Fruit fly (Drosophila melanogaster): ENCODE data around the gene bora.

Gene bora

DNA sequence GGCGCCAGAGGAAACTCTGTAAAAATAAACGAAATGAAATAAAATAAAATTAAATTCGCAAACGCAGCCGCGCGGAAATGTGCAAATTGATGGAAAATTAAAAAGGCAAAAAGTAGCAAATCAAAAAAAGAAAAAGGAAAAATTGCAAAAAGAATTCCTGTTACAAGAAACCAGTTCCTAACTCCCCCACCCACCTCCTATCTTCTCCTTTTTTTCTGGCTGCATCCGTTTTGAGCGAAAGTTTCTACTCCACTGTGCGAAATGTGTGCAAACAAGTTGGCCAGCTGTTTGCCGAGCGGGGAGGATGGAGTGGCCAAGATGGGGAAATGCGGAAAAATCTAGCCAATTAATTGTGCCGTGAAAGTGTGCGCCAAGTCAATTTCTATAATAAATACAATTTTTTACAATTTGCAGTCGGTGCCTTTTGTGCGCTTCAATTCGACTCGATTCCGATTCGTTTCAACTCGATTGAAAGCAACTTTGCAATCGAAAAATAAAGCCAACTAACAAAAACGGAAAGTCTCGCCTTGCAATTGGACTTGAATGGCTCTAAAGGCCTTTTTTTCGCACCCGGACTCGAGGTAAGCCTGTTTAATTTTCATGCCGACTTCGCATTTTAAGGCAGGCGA lies 4.1 kb downstream of the bora start (continued):
- TF ChIP-seq ss (GFP tag; optimal IDR thresholded peaks at IDR 0.05), result no peak
- TF ChIP-seq lz (GFP tag; optimal IDR thresholded peaks at IDR 0.05), result no peak
- TF ChIP-seq CG8119 (GFP tag; IDR thresholded peaks at IDR 0.05), result peak; percentile 58; the same call in 2 of the 3 replicates
- no peak for TF ChIP-seq Ets96B (tag; optimal IDR thresholded peaks at IDR 0.05)
- no peak for TF ChIP-seq CG6854 (GFP tag; optimal IDR thresholded peaks at IDR 0.05)
- no peak for TF ChIP-seq CG9139 (GFP tag; optimal IDR thresholded peaks at IDR 0.05)
- 0 out of 2 replicates have a peak, but pooled peaks have one; percentile 19 for TF ChIP-seq CG11294 (GFP tag; IDR thresholded peaks at IDR 0.05)
- TF ChIP-seq acj6 (GFP tag; optimal IDR thresholded peaks at IDR 0.05), result peak; percentile 3

DNA sequence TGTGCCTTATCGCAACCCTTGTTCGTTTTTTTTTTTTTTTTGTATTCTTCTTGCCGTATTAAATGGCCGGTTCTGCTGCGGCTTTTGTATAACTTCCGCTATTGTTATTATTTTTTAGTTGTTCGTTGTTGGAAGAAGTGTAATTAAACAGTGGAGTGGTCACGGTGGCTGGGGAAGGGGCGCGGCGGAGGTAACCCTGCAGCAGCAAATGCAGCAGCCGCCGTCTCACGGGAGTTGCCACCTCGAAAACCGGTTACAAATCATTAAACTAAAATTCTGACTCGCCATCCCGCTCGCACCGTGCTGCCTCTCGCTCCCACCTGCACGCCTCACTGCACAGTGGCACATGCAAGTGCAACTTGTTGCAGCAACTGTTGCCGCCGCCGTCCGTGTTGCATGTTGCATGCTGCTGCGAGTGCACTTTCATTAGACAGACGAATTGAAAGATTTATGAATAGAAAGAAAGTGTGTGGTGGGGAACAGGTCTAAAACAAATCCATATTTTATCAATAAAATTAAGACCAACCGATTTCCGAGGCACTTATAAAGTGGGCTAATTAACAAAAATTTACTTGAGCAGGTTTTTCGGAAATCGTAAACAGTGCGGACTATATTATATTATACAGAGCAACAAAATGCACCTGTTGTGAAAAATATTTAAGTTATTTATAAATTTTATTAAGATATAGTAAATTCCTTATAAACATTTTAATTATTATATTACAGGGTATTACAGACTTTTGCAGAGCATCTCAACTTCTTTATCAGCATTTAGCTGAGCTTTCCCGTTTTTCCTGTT lies 5.4 kb downstream of the bora start:
- TF ChIP-seq CG7368 (GFP tag; optimal IDR thresholded peaks at IDR 0.05) (no peak), vri (GFP tag; optimal IDR thresholded peaks at IDR 0.05) (no peak), spab (GFP tag; optimal IDR thresholded peaks at IDR 0.05) (no peak), eg (GFP tag; IDR thresholded peaks at IDR 0.05) (no peak; the same call in 2 of the 3 replicates), CG3032 (tag; optimal IDR thresholded peaks at IDR 0.05) (no peak), Eip78C (GFP tag) (peak; percentile 67), CG6792 (GFP tag; optimal IDR thresholded peaks at IDR 0.05) (no peak), CG8119 (GFP tag; IDR thresholded peaks at IDR 0.05) (peak; percentile 68; the same call in 2 of the 3 replicates), CG6276 (GFP tag; optimal IDR thresholded peaks at IDR 0.05) (peak; percentile 74), CG11762 (GFP tag; optimal IDR thresholded peaks at IDR 0.05; ENCODE audit: insufficient read depth) (no peak), pdm3 (GFP tag; optimal IDR thresholded peaks at IDR 0.05) (no peak), CG8319 (GFP tag; optimal IDR thresholded peaks at IDR 0.05) (no peak), CG4318 (GFP tag; optimal IDR thresholded peaks at IDR 0.05) (peak; percentile 51), CG15336 (GFP tag; IDR thresholded peaks at IDR 0.05) (peak; percentile 26; the same call in 1 of the 2 replicates), CG3919 (GFP tag; optimal IDR thresholded peaks at IDR 0.05) (no peak), Met (GFP tag; optimal IDR thresholded peaks at IDR 0.05) (no peak), salr (GFP tag; optimal IDR thresholded peaks at IDR 0.05) (peak in 1 of 2 experiments; percentile 68), esn (GFP tag; optimal IDR thresholded peaks at IDR 0.05) (no peak), CG9139 (GFP tag; optimal IDR thresholded peaks at IDR 0.05) (no peak), CG11902 (GFP tag; optimal IDR thresholded peaks at IDR 0.05) (no peak), topi (GFP tag; optimal IDR thresholded peaks at IDR 0.05) (no peak), CG6854 (GFP tag; optimal IDR thresholded peaks at IDR 0.05) (no peak), CG1621 (tag; optimal IDR thresholded peaks at IDR 0.05) (peak; percentile 1), acj6 (GFP tag; optimal IDR thresholded peaks at IDR 0.05) (no peak), Ets21C (GFP tag; optimal IDR thresholded peaks at IDR 0.05) (no peak), Gug (GFP tag; IDR thresholded peaks at IDR 0.05) (no peak), CG6163 (GFP tag; IDR thresholded peaks at IDR 0.05) (0 out of 3 replicates have a peak, but pooled peaks have one; percentile 16), svp (GFP tag) (peak; percentile 30), Eip75B (GFP tag; optimal IDR thresholded peaks at IDR 0.05) (no peak), fkh (GFP tag; optimal IDR thresholded peaks at IDR 0.05) (no peak), CG10631 (GFP tag; optimal IDR thresholded peaks at IDR 0.05) (no peak), Sox102F (GFP tag; optimal IDR thresholded peaks at IDR 0.05) (no peak), dac (GFP tag; optimal IDR thresholded peaks at IDR 0.05) (peak; percentile 26), Hr38 (GFP tag; optimal IDR thresholded peaks at IDR 0.05) (no peak), dsx (GFP tag; optimal IDR thresholded peaks at IDR 0.05; ENCODE audit: poor library complexity, severe bottlenecking) (peak; percentile 36), CG32006 (GFP tag; optimal IDR thresholded peaks at IDR 0.05) (peak; percentile 82), CG6808 (GFP tag; optimal IDR thresholded peaks at IDR 0.05) (peak; percentile 15), CG10669 (GFP tag; optimal IDR thresholded peaks at IDR 0.05) (no peak), CG34406 (GFP tag; optimal IDR thresholded peaks at IDR 0.05) (no peak), CG11294 (GFP tag; IDR thresholded peaks at IDR 0.05) (no peak), Smox (GFP tag; optimal IDR thresholded peaks at IDR 0.05) (no peak), Eip93F (GFP tag; optimal IDR thresholded peaks at IDR 0.05) (no peak), Sox14 (GFP tag; optimal IDR thresholded peaks at IDR 0.05) (no peak), cyc (GFP tag; optimal IDR thresholded peaks at IDR 0.05) (no peak)
